Fruit fly (Drosophila melanogaster): Measurements from ENCODE around the gene CG1677.

CG1677 gene

DNA sequence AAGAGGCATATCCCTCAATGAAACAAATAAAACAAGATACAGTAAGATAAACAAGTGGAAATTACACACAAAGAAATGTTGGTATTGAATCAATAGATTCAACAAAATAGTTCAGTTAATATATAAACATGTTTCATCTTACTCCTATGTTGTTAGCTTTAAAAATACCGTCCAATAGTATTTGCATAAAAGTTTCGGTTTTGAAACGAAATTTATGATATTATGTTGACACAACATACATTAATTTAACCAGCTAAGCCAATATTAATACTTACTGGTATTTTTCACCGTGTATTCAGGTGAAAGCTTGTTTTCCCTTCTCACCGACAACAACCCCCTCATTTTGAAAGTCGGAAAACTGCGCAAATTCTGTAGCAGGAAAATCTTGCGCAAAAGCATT is 67.1 kb downstream of the CG1677 start (continued):
- TF ChIP-seq CG10209 (GFP tag; optimal IDR thresholded peaks at IDR 0.05) (peak; percentile 61), CG15696 (tag; optimal IDR thresholded peaks at IDR 0.05) (peak; percentile 37), nerfin-1 (tag; optimal IDR thresholded peaks at IDR 0.05) (peak; percentile 62), Elba2 (GFP tag; optimal IDR thresholded peaks at IDR 0.05) (no peak), CG4282 (GFP tag; optimal IDR thresholded peaks at IDR 0.05) (no peak), zf30C (GFP tag; optimal IDR thresholded peaks at IDR 0.05) (peak; percentile 58), CG4424 (GFP tag; optimal IDR thresholded peaks at IDR 0.05) (peak; percentile 57), unc-4 (GFP tag; IDR thresholded peaks at IDR 0.05; ENCODE audit: partially characterized antibody) (no peak), CG5245 (GFP tag; optimal IDR thresholded peaks at IDR 0.05) (peak; percentile 29), CG31365 (tag; optimal IDR thresholded peaks at IDR 0.05) (peak; percentile 57), bab2 (GFP tag; optimal IDR thresholded peaks at IDR 0.05) (peak; percentile 62), fru (optimal IDR thresholded peaks at IDR 0.05) (no peak), sens (GFP tag) (peak; percentile 90), grn (GFP tag; optimal IDR thresholded peaks at IDR 0.05) (peak; percentile 47), Rfx (GFP tag; IDR thresholded peaks at IDR 0.05) (peak; percentile 65), TFAM (GFP tag; optimal IDR thresholded peaks at IDR 0.05) (no peak), h (optimal IDR thresholded peaks at IDR 0.05) (no peak), dimm (GFP tag; IDR thresholded peaks at IDR 0.05) (no peak), CG7928 (GFP tag; optimal IDR thresholded peaks at IDR 0.05) (no peak), CG12769 (tag; optimal IDR thresholded peaks at IDR 0.05) (peak; percentile 76), rib (GFP tag; IDR thresholded peaks at IDR 0.05) (0 out of 2 replicates have a peak, but pooled peaks have one; percentile 26), pita (GFP tag; optimal IDR thresholded peaks at IDR 0.05) (no peak), amos (GFP tag; IDR thresholded peaks at IDR 0.05; ENCODE audit: partially characterized antibody) (no peak), psq (GFP tag; optimal IDR thresholded peaks at IDR 0.05) (no peak), Optix (GFP tag; IDR thresholded peaks at IDR 0.05) (no peak), CG14860 (GFP tag; IDR thresholded peaks at IDR 0.05; ENCODE audit: partially characterized antibody) (no peak), CG3847 (GFP tag; IDR thresholded peaks at IDR 0.05) (peak; percentile 38; the same call in 1 of the 2 replicates), CG31224 (GFP tag; IDR thresholded peaks at IDR 0.05) (peak; percentile 23; the same call in 1 of the 2 replicates), ash1 (GFP tag; optimal IDR thresholded peaks at IDR 0.05) (no peak), odd (GFP tag; optimal IDR thresholded peaks at IDR 0.05) (peak; percentile 61), pfk (GFP tag; optimal IDR thresholded peaks at IDR 0.05) (no peak), HHEX (GFP tag; optimal IDR thresholded peaks at IDR 0.05) (peak; percentile 76), Lim3 (GFP tag; IDR thresholded peaks at IDR 0.05) (no peak), NFAT (GFP tag; IDR thresholded peaks at IDR 0.05) (no peak), CG10462 (GFP tag; optimal IDR thresholded peaks at IDR 0.05) (peak; percentile 1), Ets97D (GFP tag; optimal IDR thresholded peaks at IDR 0.05) (no peak), D19A (tag; optimal IDR thresholded peaks at IDR 0.05) (peak; percentile 58), fd64A (GFP tag; optimal IDR thresholded peaks at IDR 0.05) (peak; percentile 54), Aef1 (GFP tag; IDR thresholded peaks at IDR 0.05) (no peak), gsb (GFP tag; IDR thresholded peaks at IDR 0.05) (no peak), kah (GFP tag; optimal IDR thresholded peaks at IDR 0.05) (peak; percentile 37), jumu (GFP tag; optimal IDR thresholded peaks at IDR 0.05) (peak; percentile 35), Ravus (GFP tag; IDR thresholded peaks at IDR 0.05) (no peak), sc (optimal IDR thresholded peaks at IDR 0.05) (no peak), sc (GFP tag; optimal IDR thresholded peaks at IDR 0.05) (peak; percentile 15), pnt (GFP tag; optimal IDR thresholded peaks at IDR 0.05) (peak; percentile 27), ind (GFP tag; optimal IDR thresholded peaks at IDR 0.05) (peak; percentile 49), CG17385 (GFP tag; optimal IDR thresholded peaks at IDR 0.05) (peak; percentile 69), PHDP (tag; optimal IDR thresholded peaks at IDR 0.05) (peak; percentile 77), HLHmδ (GFP tag; optimal IDR thresholded peaks at IDR 0.05) (no peak), pzg (GFP tag; optimal IDR thresholded peaks at IDR 0.05) (no peak), unpg (GFP tag; optimal IDR thresholded peaks at IDR 0.05) (peak; percentile 76), z (GFP tag; IDR thresholded peaks at IDR 0.05) (no peak)

All from whole organism, embryonic.